Worm (Caenorhabditis elegans) whole organism, young adult: ENCODE measurements around the gene F31E9.6.

Experiments
- B0261.1 ChIP-seq: sonication (generic microtip); optimal IDR thresholded peaks from 2 replicates; lab custom pipeline; 2016; ENCODE audit warnings: mild to moderate bottlenecking, missing genetic modification characterization, moderate library complexity, missing compliant biosample characterization
- C17E4.6 ChIP-seq: fragments of 200-800 bp; sonication (Bioruptor generic); IDR thresholded peaks from 2 replicates; pipeline ENCODE4 v1.3.6; 2022; ENCODE audit warnings: missing genetic modification reagents, missing genetic modification characterization, missing compliant biosample characterization
- F22D6.2 ChIP-seq: sonication (generic microtip); optimal IDR thresholded peaks from 2 replicates; lab custom pipeline; 2016; ENCODE audit warnings: mild to moderate bottlenecking, missing genetic modification characterization, missing compliant biosample characterization
- F39B2.1 ChIP-seq: fragments of 200-800 bp; sonication (Bioruptor generic); IDR thresholded peaks from 2 replicates; pipeline ENCODE4 v1.3.6; 2022; ENCODE audit warnings: missing genetic modification reagents, missing genetic modification characterization, missing compliant biosample characterization
- F57C9.4 ChIP-seq: sonication (generic microtip); optimal IDR thresholded peaks from 2 replicates; lab custom pipeline; 2017; ENCODE audit warnings: mild to moderate bottlenecking, missing genetic modification characterization, missing compliant biosample characterization
- K11D2.4 ChIP-seq: fragments of 200-800 bp; sonication (Bioruptor generic); IDR thresholded peaks from 2 replicates; pipeline ENCODE4 v1.3.6; 2022; ENCODE audit warnings: missing genetic modification reagents, missing genetic modification characterization, missing compliant biosample characterization
- K12H6.12 ChIP-seq: fragments of 200-800 bp; sonication (Bioruptor generic); optimal IDR thresholded peaks from 2 replicates; lab custom pipeline; 2018; ENCODE audit warnings: mild to moderate bottlenecking, missing genetic modification characterization, missing compliant biosample characterization
- Y53F4B.3 ChIP-seq: fragments of 200-800 bp; sonication (Bioruptor generic); IDR thresholded peaks from 2 replicates; pipeline ENCODE4 v1.3.6; 2022; ENCODE audit warnings: missing genetic modification reagents, missing genetic modification characterization, missing compliant biosample characterization
- akir-1 ChIP-seq: fragments of 200-800 bp; sonication (Bioruptor generic); optimal IDR thresholded peaks from 2 replicates; lab custom pipeline; 2018; ENCODE audit warnings: mild to moderate bottlenecking, missing genetic modification characterization, moderate library complexity, missing compliant biosample characterization
- aptf-2 ChIP-seq: fragments of 200-800 bp; sonication (Bioruptor generic); conservative IDR thresholded peaks from 2 replicates; pipeline ENCODE4 v1.3.6; 2022; ENCODE audit warnings: missing genetic modification reagents, missing genetic modification characterization, missing compliant biosample characterization
- bed-1 ChIP-seq: fragments of 200-800 bp; sonication (Bioruptor generic); IDR thresholded peaks from 2 replicates; pipeline ENCODE4 v1.3.6; 2022; ENCODE audit warnings: missing genetic modification reagents, missing genetic modification characterization, missing compliant biosample characterization
- cebp-1 ChIP-seq, 2 experiments: fragments of 200-800 bp in 1 of 2; sonication (Bioruptor generic) in 1 of 2; sonication (generic microtip) in 1 of 2; IDR thresholded peaks in 1 of 2; optimal IDR thresholded peaks in 1 of 2; 2 replicates each; pipeline versions ENCODE4 v1.3.6 to Lab custom; 2017 to 2022; ENCODE audit warnings: missing compliant biosample characterization in 2 of 2, missing genetic modification characterization in 2 of 2, mild to moderate bottlenecking in 1 of 2, missing genetic modification reagents in 1 of 2, moderate library complexity in 1 of 2
- ceh-40 ChIP-seq: fragments of 200-800 bp; sonication (Bioruptor generic); IDR thresholded peaks from 2 replicates; pipeline ENCODE4 v1.3.6; 2022; ENCODE audit warnings: missing genetic modification characterization, missing compliant biosample characterization
- dox-1 ChIP-seq: fragments of 200-800 bp; sonication (Bioruptor generic); IDR thresholded peaks from 2 replicates; pipeline ENCODE4 v1.3.6; 2022; ENCODE audit warnings: missing genetic modification reagents, missing genetic modification characterization, missing compliant biosample characterization
- dpff-1 ChIP-seq: sonication (generic microtip); optimal IDR thresholded peaks from 2 replicates; lab custom pipeline; 2017; ENCODE audit warnings: mild to moderate bottlenecking, missing genetic modification characterization, missing compliant biosample characterization
- dpl-1 ChIP-seq: fragments of 150-350 bp; optimal IDR thresholded peaks from 2 replicates; lab custom pipeline; 2014; ENCODE audit warnings: missing biosample characterization, missing genetic modification reagents, missing genetic modification characterization
- egrh-3 ChIP-seq: fragments of 200-800 bp; sonication (Bioruptor generic); IDR thresholded peaks from 2 replicates; pipeline ENCODE4 v1.3.6; 2022; ENCODE audit warnings: missing genetic modification reagents, missing genetic modification characterization, missing compliant biosample characterization
- gei-17 ChIP-seq: fragments of 200-800 bp; sonication (Bioruptor generic); optimal IDR thresholded peaks from 2 replicates; lab custom pipeline; 2018; ENCODE audit warnings: mild to moderate bottlenecking, missing genetic modification characterization, missing compliant biosample characterization
- hlh-12 ChIP-seq: sonication (generic microtip); optimal IDR thresholded peaks from 2 replicates; lab custom pipeline; 2016; ENCODE audit warnings: missing genetic modification characterization, missing compliant biosample characterization
- hrde-1 ChIP-seq: sonication (generic microtip); optimal IDR thresholded peaks from 2 replicates; lab custom pipeline; 2016; ENCODE audit warnings: missing genetic modification characterization, mild to moderate bottlenecking, missing compliant biosample characterization, moderate library complexity, missing genotype, missing genetic modification reagents, borderline replicate concordance
- lin-26 ChIP-seq: fragments of 200-800 bp; sonication (Bioruptor generic); IDR thresholded peaks from 2 replicates; pipeline ENCODE4 v1.3.6; 2022; ENCODE audit warnings: missing genetic modification reagents, missing genetic modification characterization, missing compliant biosample characterization
- mel-28 ChIP-seq: sonication (generic microtip); optimal IDR thresholded peaks from 2 replicates; lab custom pipeline; 2016; ENCODE audit warnings: borderline replicate concordance, mild to moderate bottlenecking, missing genetic modification characterization, missing compliant biosample characterization
- mxl-1 ChIP-seq: sonication (generic microtip); optimal IDR thresholded peaks from 2 replicates; lab custom pipeline; 2016; ENCODE audit warnings: missing genetic modification characterization, missing compliant biosample characterization
- nhr-27 ChIP-seq: fragments of 200-800 bp; sonication (Bioruptor generic); optimal IDR thresholded peaks from 2 replicates; lab custom pipeline; 2018; ENCODE audit warnings: mild to moderate bottlenecking, missing genetic modification characterization, moderate library complexity, missing compliant biosample characterization
- nhr-90 ChIP-seq: sonication (generic microtip); optimal IDR thresholded peaks from 2 replicates; lab custom pipeline; 2016; ENCODE audit warnings: missing genotype, mild to moderate bottlenecking, missing genetic modification characterization, missing compliant biosample characterization
- pbrm-1 ChIP-seq: fragments of 200-800 bp; sonication (Bioruptor generic); IDR thresholded peaks from 2 replicates; pipeline ENCODE4 v1.3.6; 2022; ENCODE audit warnings: missing genetic modification reagents, missing genetic modification characterization, missing compliant biosample characterization
- pha-4 ChIP-seq: fragments of 150-350 bp; sonication (generic microtip); optimal IDR thresholded peaks from 2 replicates; lab custom pipeline; 2014; ENCODE audit warnings: missing biosample characterization, missing genetic modification reagents, missing genetic modification characterization
- rcor-1 ChIP-seq: fragments of 200-800 bp; sonication (Bioruptor generic); IDR thresholded peaks from 2 replicates; pipeline ENCODE4 v1.3.6; 2022; ENCODE audit warnings: missing genetic modification reagents, missing genetic modification characterization, missing compliant biosample characterization
- sdz-38 ChIP-seq: sonication (generic microtip); optimal IDR thresholded peaks from 2 replicates; lab custom pipeline; 2016; ENCODE audit warnings: missing genotype, missing genetic modification characterization, missing compliant biosample characterization
- snpc-1.3 ChIP-seq: sonication (generic microtip); optimal IDR thresholded peaks from 2 replicates; lab custom pipeline; 2017; ENCODE audit warnings: missing genetic modification characterization, mild to moderate bottlenecking, missing compliant biosample characterization, antibody characterized with exemption, moderate library complexity, missing genotype, missing genetic modification reagents; ENCODE audit not compliant: insufficient read depth
- snpc-3.4 ChIP-seq: sonication (generic microtip); optimal IDR thresholded peaks from 2 replicates; lab custom pipeline; 2017; ENCODE audit warnings: missing genetic modification characterization, mild to moderate bottlenecking, missing compliant biosample characterization, antibody characterized with exemption, moderate library complexity, missing genotype, missing genetic modification reagents
- somi-1 ChIP-seq: fragments of 200-800 bp; sonication (Bioruptor generic); optimal IDR thresholded peaks from 2 replicates; lab custom pipeline; 2018; ENCODE audit warnings: mild to moderate bottlenecking, missing genetic modification characterization, missing compliant biosample characterization
- sptf-2 ChIP-seq: fragments of 200-800 bp; sonication (Bioruptor generic); optimal IDR thresholded peaks from 2 replicates; lab custom pipeline; 2018; ENCODE audit warnings: mild to moderate bottlenecking, missing genetic modification characterization, missing compliant biosample characterization
- tbp1 ChIP-seq: fragments of 200-800 bp; sonication (Bioruptor generic); optimal IDR thresholded peaks from 2 replicates; lab custom pipeline; 2018; ENCODE audit warnings: mild to moderate bottlenecking, missing genetic modification characterization, missing compliant biosample characterization
- tbx-9 ChIP-seq: sonication (generic microtip); optimal IDR thresholded peaks from 2 replicates; lab custom pipeline; 2016; ENCODE audit warnings: borderline replicate concordance, missing genetic modification characterization, inconsistent platforms, missing compliant biosample characterization
- ztf-22 ChIP-seq: fragments of 200-800 bp; sonication (Bioruptor generic); optimal IDR thresholded peaks from 2 replicates; lab custom pipeline; 2018; ENCODE audit warnings: mild to moderate bottlenecking, missing genetic modification characterization, moderate library complexity, missing compliant biosample characterization
- ztf-28 ChIP-seq: fragments of 200-800 bp; sonication (Bioruptor generic); IDR thresholded peaks from 2 replicates; pipeline ENCODE4 v1.3.6; 2022; ENCODE audit warnings: missing genetic modification reagents, missing genetic modification characterization, missing compliant biosample characterization

The F31E9.6 gene

DNA sequence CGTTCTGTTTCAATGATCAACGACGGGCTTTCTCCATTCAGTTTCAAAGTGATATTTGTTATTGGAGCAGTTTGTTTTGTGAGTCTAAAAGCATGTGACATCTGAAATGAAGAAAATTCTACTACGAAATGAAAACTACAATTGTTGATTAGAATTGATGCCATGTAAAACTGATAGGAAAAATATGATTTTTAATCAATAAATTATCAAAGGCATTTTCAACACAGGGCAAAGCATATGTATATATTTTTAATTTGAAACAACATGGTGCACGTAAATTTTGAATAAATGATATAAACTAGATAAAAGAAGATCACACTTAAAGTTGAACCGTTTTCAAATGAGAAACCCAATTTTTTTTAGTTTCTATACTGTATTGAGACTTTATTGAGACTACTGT is 13.6 kb downstream of the F31E9.6 start, which contains the start of gene K10G4.5:
K10G4.5 (minus strand) TSS at position 101 of the 400 bp plus-strand sequence.
- TF ChIP-seq egrh-3 (GFP tag; lab: Robert Waterston, UW) (no peak), nhr-90 (tag; lab: Kevin White, UChicago) (no peak), K11D2.4 (GFP tag; lab: Robert Waterston, UW) (no peak), F57C9.4 (tag; lab: Kevin White, UChicago) (no peak), K12H6.12 (tag; lab: Kevin White, UChicago) (no peak), somi-1 (GFP tag; lab: Kevin White, UChicago) (no peak)
- TF ChIP-seq, all 124 proteins: peak for 0

DNA sequence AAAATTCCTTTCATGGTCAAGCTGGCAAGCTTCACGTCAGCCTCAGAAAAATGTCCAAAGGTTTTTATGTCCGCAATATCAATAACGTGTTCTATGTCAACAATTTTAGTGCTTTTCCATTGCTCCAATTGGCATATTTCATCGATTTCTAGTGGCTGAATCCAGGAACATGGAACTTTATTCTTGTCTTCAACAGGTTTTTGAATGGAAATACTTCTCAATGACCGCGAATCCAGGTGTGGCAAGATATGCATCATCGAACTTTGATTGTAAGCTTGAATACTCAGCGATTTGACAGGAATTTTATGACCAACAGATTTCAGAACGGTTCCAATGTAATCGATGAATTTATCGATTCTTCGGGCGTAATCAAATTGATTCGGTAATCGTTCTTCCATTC is 16.3 kb downstream of the F31E9.6 start:
- no peak for TF ChIP-seq dpl-1
- no peak for TF ChIP-seq snpc-3.4 (tag; lab: Kevin White, UChicago)
- TF ChIP-seq dox-1 (GFP tag; lab: Robert Waterston, UW) = no peak
- no peak for TF ChIP-seq rcor-1 (GFP tag; lab: Robert Waterston, UW)
- TF ChIP-seq mxl-1 (tag; lab: Kevin White, UChicago) = no peak
- TF ChIP-seq cebp-1 (GFP tag; IDR thresholded peaks at IDR 0.05; lab: Robert Waterston, UW) = no peak
- TF ChIP-seq cebp-1 (tag; optimal IDR thresholded peaks at IDR 0.05; lab: Kevin White, UChicago) = no peak
- TF ChIP-seq lin-26 (GFP tag; lab: Robert Waterston, UW) = no peak
- no peak for TF ChIP-seq dpff-1 (tag; lab: Kevin White, UChicago)
- TF ChIP-seq B0261.1 (tag; lab: Kevin White, UChicago) = no peak
- no peak for TF ChIP-seq F39B2.1
- TF ChIP-seq ztf-28 (GFP tag; lab: Robert Waterston, UW) = no peak

DNA sequence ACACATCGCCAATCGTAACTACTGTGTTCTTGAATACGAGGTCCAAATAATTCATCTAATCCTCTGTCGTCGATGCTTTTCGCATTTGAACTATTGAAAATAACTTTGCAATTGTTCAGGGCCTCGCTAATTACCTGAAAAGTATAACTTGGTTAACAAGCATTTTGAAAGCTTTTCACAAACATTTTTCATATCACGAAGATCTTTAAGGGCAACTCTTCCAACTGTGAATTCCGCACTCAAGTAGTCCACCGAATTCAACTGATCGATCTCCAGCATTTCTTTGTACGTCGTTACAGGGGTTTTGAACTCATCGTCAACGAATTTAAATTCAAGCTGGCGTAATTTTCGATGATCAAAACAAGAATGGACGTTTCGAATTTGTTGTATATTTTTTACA is 18.5 kb downstream of the F31E9.6 start:
- TF ChIP-seq mel-28 (tag; lab: Kevin White, UChicago) = no peak
- TF ChIP-seq pha-4 (tag; lab: Kevin White, UChicago) = no peak
- TF ChIP-seq sdz-38 = no peak
- no peak for TF ChIP-seq aptf-2 (GFP tag; lab: Robert Waterston, UW)
- TF ChIP-seq hlh-12 (tag; lab: Kevin White, UChicago) = no peak
- no peak for TF ChIP-seq pbrm-1 (GFP tag; lab: Robert Waterston, UW)

DNA sequence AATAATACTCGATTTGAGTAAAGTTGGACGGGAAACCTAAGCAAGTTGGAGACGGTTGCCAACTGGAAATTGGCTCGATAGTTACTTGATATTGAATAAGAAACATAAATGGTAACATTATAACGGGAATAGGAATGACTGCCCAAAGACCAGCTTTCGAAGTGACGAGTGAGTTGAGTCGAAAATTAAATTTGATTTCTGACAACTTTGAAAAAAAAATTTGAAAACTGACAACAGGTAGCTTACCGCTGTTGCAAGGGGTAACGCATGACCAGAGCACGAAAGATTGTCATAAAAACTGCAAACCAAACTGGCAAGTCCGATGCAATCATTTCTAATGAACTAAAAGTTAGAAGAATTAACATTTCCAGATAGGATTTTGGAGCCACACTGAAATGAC is 22.2 kb downstream of the F31E9.6 start:
- TF ChIP-seq ztf-22 (GFP tag; lab: Kevin White, UChicago) (no peak), sptf-2 (GFP tag; lab: Kevin White, UChicago) (no peak), C17E4.6 (GFP tag; lab: Robert Waterston, UW) (no peak), tbp1 (GFP tag; lab: Kevin White, UChicago) (no peak), snpc-1.3 (tag; lab: Kevin White, UChicago) (no peak), ceh-40 (no peak), Y53F4B.3 (no peak), gei-17 (GFP tag; lab: Kevin White, UChicago) (no peak), akir-1 (GFP tag; lab: Kevin White, UChicago) (no peak), hrde-1 (tag; lab: Kevin White, UChicago) (no peak), tbx-9 (tag; lab: Kevin White, UChicago) (no peak), bed-1 (GFP tag; lab: Robert Waterston, UW) (no peak), F22D6.2 (tag; lab: Kevin White, UChicago) (no peak), nhr-27 (tag; lab: Kevin White, UChicago) (no peak)
